Worm (Caenorhabditis elegans): Measurements from ENCODE around the gene dap-3.

DNA sequence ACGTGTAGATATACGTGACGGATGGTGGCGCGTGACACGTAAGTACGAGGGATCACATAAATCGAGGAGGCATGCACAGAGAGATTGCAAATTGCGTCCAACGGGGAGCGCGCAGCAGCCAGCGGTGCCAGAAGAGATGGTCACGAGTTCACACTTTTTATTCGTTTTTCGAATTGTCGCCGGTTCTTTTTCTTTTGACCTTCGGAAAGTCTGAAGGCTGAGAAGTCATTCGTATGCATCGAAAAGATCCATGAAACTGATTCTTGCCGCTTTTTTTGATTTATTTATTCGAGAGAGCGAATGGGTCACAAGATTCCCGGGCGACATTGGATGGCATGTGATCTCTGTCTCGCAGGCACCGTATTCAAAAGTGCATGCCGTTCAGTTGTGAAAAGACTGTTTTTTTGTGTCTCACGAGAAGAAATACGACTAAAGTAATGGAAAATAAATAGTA lies 21.9 kb upstream of the dap-3 start:
- TF ChIP-seq nhr-237 (tag; optimal IDR thresholded peaks at IDR 0.05) (no peak), fkh-10 (GFP tag; optimal IDR thresholded peaks at IDR 0.05) (no peak), jun-1 (tag; optimal IDR thresholded peaks at IDR 0.05) (peak; percentile 24), mdl-1 (tag; optimal IDR thresholded peaks at IDR 0.05) (peak; percentile 39), fkh-2 (tag; optimal IDR thresholded peaks at IDR 0.05) (no peak), ama-1 (optimal IDR thresholded peaks at IDR 0.05) (peak; percentile 55), ztf-11 (tag; optimal IDR thresholded peaks at IDR 0.05) (no peak), mml-1 (tag; optimal IDR thresholded peaks at IDR 0.05) (no peak)
